Worm (Caenorhabditis elegans) whole organism, L4 larva: ENCODE measurements around the gene M04G7.5.

Experiments
- D1046.2 ChIP-seq: fragments of 200-800 bp; sonication (Bioruptor generic); IDR thresholded peaks from 2 replicates; pipeline ENCODE4 v1.3.6; 2022; ENCODE audit warnings: missing genetic modification characterization, missing compliant biosample characterization
- F37D6.2 ChIP-seq: sonication (generic microtip); optimal IDR thresholded peaks from 2 replicates; lab custom pipeline; 2016; ENCODE audit warnings: mild to moderate bottlenecking, missing genetic modification characterization, missing compliant biosample characterization
- F49E8.2 ChIP-seq: sonication (generic microtip); optimal IDR thresholded peaks from 2 replicates; lab custom pipeline; 2016; ENCODE audit warnings: missing compliant biosample characterization, mild to moderate bottlenecking, missing genetic modification characterization, borderline replicate concordance
- Y105C5A.15 ChIP-seq: fragments of 200-800 bp; sonication (Bioruptor generic); IDR thresholded peaks from 2 replicates; pipeline ENCODE4 v1.3.6; 2022; ENCODE audit warnings: missing genetic modification characterization, missing compliant biosample characterization
- Y48G9A.11 ChIP-seq: fragments of 200-800 bp; sonication (Bioruptor generic); IDR thresholded peaks from 2 replicates; pipeline ENCODE4 v1.3.6; 2022; ENCODE audit warnings: missing genetic modification reagents, missing genetic modification characterization, missing compliant biosample characterization
- Y5F2A.4 ChIP-seq: fragments of 200-800 bp; sonication (Bioruptor generic); optimal IDR thresholded peaks from 2 replicates; lab custom pipeline; 2018; ENCODE audit warnings: mild to moderate bottlenecking, missing genetic modification characterization, missing compliant biosample characterization
- aha-1 ChIP-seq: fragments of 150-350 bp; peaks from one replicate; lab custom pipeline; 2014; ENCODE audit warnings: missing biosample characterization, missing genetic modification characterization
- aly-2 ChIP-seq: sonication (generic microtip); optimal IDR thresholded peaks from 2 replicates; lab custom pipeline; 2018; ENCODE audit warnings: missing biosample characterization, missing genetic modification characterization
- arid-1 ChIP-seq: fragments of 200-800 bp; sonication (Bioruptor generic); conservative IDR thresholded peaks from 2 replicates; pipeline ENCODE4 v1.3.6; 2022; ENCODE audit warnings: missing genetic modification reagents, missing genetic modification characterization, missing compliant biosample characterization
- ceh-32 ChIP-seq: sonication (generic microtip); optimal IDR thresholded peaks from 2 replicates; lab custom pipeline; 2016; ENCODE audit warnings: mild to moderate bottlenecking, missing genetic modification characterization, missing compliant biosample characterization; ENCODE audit not compliant: poor library complexity
- ces-1 ChIP-seq: fragments of 150-350 bp; sonication (generic microtip); optimal IDR thresholded peaks from 4 replicates; lab custom pipeline; 2014; ENCODE audit warnings: missing biosample characterization, missing genetic modification reagents, missing genetic modification characterization
- daf-8 ChIP-seq: fragments of 200-800 bp; sonication (Bioruptor generic); IDR thresholded peaks from 2 replicates; pipeline ENCODE4 v1.3.6; 2022; ENCODE audit warnings: missing genetic modification characterization, missing compliant biosample characterization
- dmd-6 ChIP-seq: fragments of 200-800 bp; sonication (Bioruptor generic); IDR thresholded peaks from 2 replicates; pipeline ENCODE4 v1.3.6; 2022; ENCODE audit warnings: missing genetic modification reagents, missing genetic modification characterization, missing compliant biosample characterization
- dmd-9 ChIP-seq: fragments of 200-800 bp; sonication (Bioruptor generic); IDR thresholded peaks from 2 replicates; pipeline ENCODE4 v1.3.6; 2022; ENCODE audit warnings: missing genetic modification reagents, missing genetic modification characterization, missing compliant biosample characterization
- dve-1 ChIP-seq: sonication (generic microtip); optimal IDR thresholded peaks from 2 replicates; lab custom pipeline; 2017; ENCODE audit warnings: antibody characterized with exemption, mild to moderate bottlenecking, missing genetic modification characterization, missing compliant biosample characterization; ENCODE audit not compliant: insufficient read depth
- egl-43 ChIP-seq: fragments of 200-800 bp; sonication (Bioruptor generic); IDR thresholded peaks from 2 replicates; pipeline ENCODE4 v1.3.6; 2022; ENCODE audit warnings: missing genetic modification reagents, missing genetic modification characterization, missing compliant biosample characterization
- hif-1 ChIP-seq, 2 experiments: sonication (generic microtip); optimal IDR thresholded peaks; 2 replicates each; lab custom pipeline; 2016 to 2017; ENCODE audit warnings: missing compliant biosample characterization in 2 of 2, missing genetic modification characterization in 2 of 2, missing genetic modification reagents in 2 of 2, missing genotype in 2 of 2, mild to moderate bottlenecking in 1 of 2
- hlh-11 ChIP-seq: fragments of 200-800 bp; sonication (Bioruptor generic); optimal IDR thresholded peaks from 2 replicates; lab custom pipeline; 2018; ENCODE audit warnings: mild to moderate bottlenecking, missing genetic modification characterization, missing compliant biosample characterization
- hlh-30 ChIP-seq: sonication (generic microtip); optimal IDR thresholded peaks from 2 replicates; lab custom pipeline; 2017; ENCODE audit warnings: antibody characterized with exemption, mild to moderate bottlenecking, missing genetic modification characterization, missing compliant biosample characterization; ENCODE audit not compliant: insufficient read depth
- hmg-1.1 ChIP-seq: fragments of 200-800 bp; sonication (Bioruptor generic); IDR thresholded peaks from 2 replicates; pipeline ENCODE4 v1.3.6; 2022; ENCODE audit warnings: missing genetic modification reagents, missing genetic modification characterization, missing compliant biosample characterization
- lim-7 ChIP-seq: fragments of 200-800 bp; sonication (Bioruptor generic); IDR thresholded peaks from 2 replicates; pipeline ENCODE4 v1.3.6; 2022; ENCODE audit warnings: missing genetic modification characterization, missing compliant biosample characterization
- lin-1 ChIP-seq: fragments of 200-800 bp; sonication (Bioruptor generic); IDR thresholded peaks from 2 replicates; pipeline ENCODE4 v1.3.6; 2022; ENCODE audit warnings: missing genetic modification reagents, missing genetic modification characterization, missing compliant biosample characterization
- lir-3 ChIP-seq: sonication (generic microtip); optimal IDR thresholded peaks from 2 replicates; lab custom pipeline; 2016; ENCODE audit warnings: mild to moderate bottlenecking, missing genetic modification characterization, missing compliant biosample characterization
- lsy-2 ChIP-seq, 2 experiments: fragments of 150-350 bp in 1 of 2; sonication (generic microtip) in 1 of 2; optimal IDR thresholded peaks; 2 replicates each; lab custom pipeline; 2014 to 2017; ENCODE audit warnings: missing biosample characterization in 2 of 2, missing genetic modification characterization in 2 of 2
- mes-2 ChIP-seq: sonication (generic microtip); optimal IDR thresholded peaks from 2 replicates; lab custom pipeline; 2016; ENCODE audit warnings: missing genotype, mild to moderate bottlenecking, missing genetic modification characterization, missing compliant biosample characterization; ENCODE audit not compliant: poor library complexity, severe bottlenecking
- nhr-10 ChIP-seq: fragments of 150-350 bp; optimal IDR thresholded peaks from 2 replicates; lab custom pipeline; 2014; ENCODE audit warnings: missing biosample characterization, missing genetic modification characterization
- nhr-102 ChIP-seq: sonication (generic microtip); optimal IDR thresholded peaks from 2 replicates; lab custom pipeline; 2016; ENCODE audit warnings: mild to moderate bottlenecking, missing genetic modification characterization, moderate library complexity, missing compliant biosample characterization
- nhr-11 ChIP-seq: fragments of 150-350 bp; optimal IDR thresholded peaks from 2 replicates; lab custom pipeline; 2014; ENCODE audit warnings: missing biosample characterization, missing genetic modification characterization
- nhr-111 ChIP-seq: fragments of 200-800 bp; sonication (Bioruptor generic); optimal IDR thresholded peaks from 2 replicates; lab custom pipeline; 2018; ENCODE audit warnings: mild to moderate bottlenecking, missing genetic modification characterization, missing compliant biosample characterization
- nhr-28 ChIP-seq: fragments of 150-350 bp; optimal IDR thresholded peaks from 2 replicates; lab custom pipeline; 2014; ENCODE audit warnings: missing biosample characterization, missing genetic modification characterization
- nhr-76 ChIP-seq: fragments of 150-350 bp; optimal IDR thresholded peaks from 2 replicates; lab custom pipeline; 2014; ENCODE audit warnings: missing biosample characterization, missing genetic modification characterization
- php-3 ChIP-seq: fragments of 200-800 bp; sonication (Bioruptor generic); IDR thresholded peaks from 2 replicates; pipeline ENCODE4 v1.3.6; 2022; ENCODE audit warnings: missing genetic modification reagents, missing genetic modification characterization, missing compliant biosample characterization
- pqm-1 ChIP-seq: sonication (generic microtip); optimal IDR thresholded peaks from 2 replicates; lab custom pipeline; 2017; ENCODE audit warnings: missing biosample characterization, missing genetic modification characterization
- sdz-12 ChIP-seq: fragments of 200-800 bp; sonication (Bioruptor generic); optimal IDR thresholded peaks from 2 replicates; lab custom pipeline; 2018; ENCODE audit warnings: mild to moderate bottlenecking, missing genetic modification characterization, missing compliant biosample characterization
- set-16 ChIP-seq: fragments of 200-800 bp; sonication (Bioruptor generic); IDR thresholded peaks from 2 replicates; pipeline ENCODE4 v1.3.6; 2022; ENCODE audit warnings: missing genetic modification reagents, missing genetic modification characterization, missing compliant biosample characterization
- skn-1 ChIP-seq: fragments of 150-350 bp; optimal IDR thresholded peaks from 2 replicates; lab custom pipeline; 2014; ENCODE audit warnings: missing biosample characterization, missing genetic modification characterization
- spr-3 ChIP-seq: fragments of 200-800 bp; sonication (Bioruptor generic); optimal IDR thresholded peaks from 2 replicates; lab custom pipeline; 2018; ENCODE audit warnings: mild to moderate bottlenecking, missing genetic modification characterization, missing compliant biosample characterization
- tag-97 ChIP-seq: fragments of 200-800 bp; sonication (Bioruptor generic); IDR thresholded peaks from 2 replicates; pipeline ENCODE4 v1.3.6; 2022; ENCODE audit warnings: missing genetic modification characterization, missing compliant biosample characterization
- unc-62 ChIP-seq, 3 experiments: fragments of 150-350 bp in 1 of 3; sonication (generic microtip); optimal IDR thresholded peaks in 2 of 3; peaks in 1 of 3; 1 replicate in 1 of 3; 2 replicates in 2 of 3; lab custom pipeline; 2014 to 2017; ENCODE audit warnings: missing biosample characterization in 3 of 3, missing genetic modification characterization in 3 of 3, missing genetic modification reagents in 3 of 3, missing genotype in 1 of 3
- zag-1 ChIP-seq: fragments of 150-350 bp; optimal IDR thresholded peaks from 2 replicates; lab custom pipeline; 2014; ENCODE audit warnings: missing biosample characterization, missing genetic modification characterization
- zip-2 ChIP-seq: fragments of 150-350 bp; optimal IDR thresholded peaks from 2 replicates; lab custom pipeline; 2014; ENCODE audit warnings: missing biosample characterization, missing genetic modification characterization

M04G7.5 gene

ce11 chrIV:443622-444021 lies 11.3 kb upstream of the M04G7.5 start, which contains the start of gene mrpl-55 (continued):
- TF ChIP-seq daf-8: no peak
- TF ChIP-seq tag-97 (GFP tag; lab: Robert Waterston, UW): no peak
- no peak for TF ChIP-seq skn-1
- TF ChIP-seq zip-2: no peak
- TF ChIP-seq hmg-1.1: peak; percentile 71
- TF ChIP-seq F37D6.2: peak; percentile 56
- no peak for TF ChIP-seq spr-3
- no peak for TF ChIP-seq D1046.2
- TF ChIP-seq, all 104 proteins: peak for 35

- TF ChIP-seq F49E8.2 (tag; lab: Kevin White, UChicago) (no peak), lin-1 (no peak), hmg-1.1 (no peak), aha-1 (tag; lab: Kevin White, UChicago) (no peak), mes-2 (no peak), pqm-1 (no peak), Y5F2A.4 (no peak), arid-1 (GFP tag; lab: Robert Waterston, UW) (no peak), ces-1 (GFP tag; lab: Kevin White, UChicago) (no peak), nhr-11 (tag; lab: Kevin White, UChicago) (no peak), lsy-2 (tag; optimal IDR thresholded peaks at IDR 0.05; lab: Kevin White, UChicago) (no peak), nhr-111 (GFP tag; lab: Kevin White, UChicago) (no peak), sdz-12 (GFP tag; lab: Kevin White, UChicago) (no peak)
Measured at ce11 chrIV:445377-445776, 9.5 kb upstream of the M04G7.5 start, which contains the start of gene dpm-1. TSS of gene dpm-1 (plus strand) at chrIV:445677.

DNA sequence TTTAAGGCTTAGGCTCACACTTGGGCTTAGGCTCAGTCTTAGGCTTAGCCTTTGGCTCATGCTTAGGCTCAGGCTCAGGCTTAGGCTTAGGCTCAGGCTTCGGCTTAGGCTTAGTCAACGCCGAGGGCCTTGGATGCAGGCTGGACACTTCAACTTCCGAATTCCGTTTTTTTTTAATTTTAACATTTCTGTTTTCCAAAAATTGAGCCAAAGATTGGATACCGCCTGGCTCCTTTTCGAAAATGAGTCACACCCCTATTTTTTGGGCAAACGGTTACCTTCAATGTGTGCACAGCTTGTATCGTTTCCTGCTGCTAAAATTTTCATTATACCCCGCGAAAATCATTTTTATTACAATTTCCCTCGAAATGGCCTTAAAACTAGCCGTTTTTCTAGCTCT lies 611 bp downstream of the M04G7.5 start, which contains the start of gene M04G7.1:
TSS of gene M04G7.1 (plus strand) at position 301 of the 400 bp plus-strand sequence.
- TF ChIP-seq F37D6.2 (no peak), unc-62 (GFP tag; optimal IDR thresholded peaks at IDR 0.05 in 1 of 2; lab: Kevin White, UChicago) (no peak), unc-62 (tag; optimal IDR thresholded peaks at IDR 0.05; lab: Kevin White, UChicago) (no peak), nhr-10 (tag; lab: Kevin White, UChicago) (no peak), tag-97 (GFP tag; lab: Robert Waterston, UW) (no peak), arid-1 (GFP tag; lab: Robert Waterston, UW) (no peak), nhr-28 (no peak)
- TF ChIP-seq, all 104 proteins: peak for 0

ce11 chrIV:460614-461079 lies 5.8 kb downstream of the M04G7.5 start, which contains the start of gene M04G7.2:
TSS of gene M04G7.2 (minus strand) at chrIV:461029.
- TF ChIP-seq nhr-10 (tag; lab: Kevin White, UChicago) (no peak), nhr-111 (GFP tag; lab: Kevin White, UChicago) (no peak), hlh-11 (tag; lab: Kevin White, UChicago) (no peak), nhr-76 (no peak), hmg-1.1 (0 out of 2 replicates have a peak, but pooled peaks have one; percentile 12), aly-2 (tag; lab: Kevin White, UChicago) (no peak), lim-7 (GFP tag; lab: Robert Waterston, UW) (no peak), zag-1 (tag; lab: Kevin White, UChicago) (no peak), dmd-6 (GFP tag; lab: Robert Waterston, UW) (no peak), dve-1 (tag; lab: Kevin White, UChicago) (no peak), daf-8 (peak; percentile 17; the same call in 1 of the 2 replicates), ceh-32 (no peak), Y105C5A.15 (GFP tag; lab: Robert Waterston, UW) (0 out of 2 replicates have a peak, but pooled peaks have one; percentile 24), hlh-30 (tag; lab: Kevin White, UChicago) (no peak), nhr-102 (tag; lab: Kevin White, UChicago) (no peak), hif-1 (tag; optimal IDR thresholded peaks at IDR 0.05; lab: Kevin White, UChicago) (peak in 1 of 2 experiments; percentile 26), set-16 (GFP tag; lab: Robert Waterston, UW) (peak; percentile 91), lir-3 (tag; lab: Kevin White, UChicago) (no peak), php-3 (GFP tag; lab: Robert Waterston, UW) (no peak), egl-43 (GFP tag; lab: Robert Waterston, UW) (peak; percentile 73), dmd-9 (GFP tag; lab: Robert Waterston, UW) (0 out of 2 replicates have a peak, but pooled peaks have one; percentile 56), Y48G9A.11 (0 out of 2 replicates have a peak, but pooled peaks have one; percentile 13)
